Worm (Caenorhabditis elegans) whole organism, L3 larva: ENCODE results near the gene T27E4.5.

ENCODE experiments used
- ama-1 ChIP-seq: fragments of 150-350 bp; optimal IDR thresholded peaks from 2 replicates; lab custom pipeline; 2018
- pha-4 ChIP-seq: fragments of 150-350 bp; optimal IDR thresholded peaks from 2 replicates; lab custom pipeline; 2014; ENCODE audit warnings: missing biosample characterization, missing genetic modification reagents, missing genetic modification characterization
- skn-1 ChIP-seq: fragments of 150-350 bp; optimal IDR thresholded peaks from 2 replicates; lab custom pipeline; 2014; ENCODE audit warnings: missing biosample characterization, missing genetic modification characterization

- TF ChIP-seq pha-4 (tag; lab: Kevin White, UChicago) (no peak), ama-1 (lab: Kevin White, UChicago) (no peak), skn-1 (tag; lab: Kevin White, UChicago) (no peak)
These were observed 28.6 kb downstream of the T27E4.5 start, which contains the start of gene cyp-33B1 for ce11 chrV:9041030-9041429.
